Worm (Caenorhabditis elegans): ENCODE measurements around the gene F25F2.1.

DNA sequence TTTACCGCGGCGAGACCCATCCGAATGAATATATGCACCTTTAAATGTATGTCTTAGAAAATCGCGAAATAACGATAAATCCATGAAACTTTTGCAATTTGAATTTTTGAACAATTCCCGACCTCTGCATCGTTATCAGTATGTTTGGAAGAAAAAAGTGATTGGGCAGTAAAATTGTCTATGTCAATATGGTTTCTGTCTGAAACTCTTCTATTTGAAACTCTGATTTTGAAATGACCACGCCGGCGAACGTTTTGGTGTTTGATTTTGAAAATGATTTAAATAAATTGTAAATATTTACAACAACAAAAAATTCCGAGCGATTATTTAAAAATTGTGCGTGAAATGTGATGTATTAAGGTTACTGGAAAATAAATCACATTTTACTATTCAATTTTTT lies 52.6 kb downstream of the F25F2.1 start:
- TF ChIP-seq him-1 (tag; optimal IDR thresholded peaks at IDR 0.05) (no peak), W03F9.2 (tag; optimal IDR thresholded peaks at IDR 0.05) (no peak)

Data from whole organism, L4/young adult.